Worm (Caenorhabditis elegans) whole organism, young adult: Measurements from ENCODE around the gene C17E7.4.

Experiments
- B0019.2 ChIP-seq: fragments of 200-800 bp; sonication (Bioruptor generic); conservative IDR thresholded peaks from 2 replicates; pipeline ENCODE4 v1.3.6; 2022; ENCODE audit warnings: missing genetic modification reagents, missing genetic modification characterization, missing compliant biosample characterization
- B0261.1 ChIP-seq: sonication (generic microtip); optimal IDR thresholded peaks from 2 replicates; lab custom pipeline; 2016; ENCODE audit warnings: mild to moderate bottlenecking, missing genetic modification characterization, moderate library complexity, missing compliant biosample characterization
- D2030.7 ChIP-seq: fragments of 200-800 bp; sonication (Bioruptor generic); IDR thresholded peaks from 2 replicates; pipeline ENCODE4 v1.3.6; 2022; ENCODE audit warnings: missing genetic modification reagents, missing genetic modification characterization, missing compliant biosample characterization
- F22D6.2 ChIP-seq: sonication (generic microtip); optimal IDR thresholded peaks from 2 replicates; lab custom pipeline; 2016; ENCODE audit warnings: mild to moderate bottlenecking, missing genetic modification characterization, missing compliant biosample characterization
- F55B11.4 ChIP-seq: sonication (generic microtip); optimal IDR thresholded peaks from 2 replicates; lab custom pipeline; 2016; ENCODE audit warnings: missing compliant biosample characterization, missing genetic modification characterization, borderline replicate concordance; ENCODE audit not compliant: insufficient read depth
- F57C9.4 ChIP-seq: sonication (generic microtip); optimal IDR thresholded peaks from 2 replicates; lab custom pipeline; 2017; ENCODE audit warnings: mild to moderate bottlenecking, missing genetic modification characterization, missing compliant biosample characterization
- T26A5.8 ChIP-seq: sonication (generic microtip); optimal IDR thresholded peaks from 2 replicates; lab custom pipeline; 2016; ENCODE audit warnings: missing genetic modification characterization, missing compliant biosample characterization
- Y95B8A.8 ChIP-seq: fragments of 200-800 bp; sonication (Bioruptor generic); IDR thresholded peaks from 2 replicates; pipeline ENCODE4 v1.3.6; 2022; ENCODE audit warnings: missing genetic modification reagents, missing genetic modification characterization, missing compliant biosample characterization
- aptf-3 ChIP-seq: fragments of 200-800 bp; sonication (Bioruptor generic); IDR thresholded peaks from 2 replicates; pipeline ENCODE4 v1.3.6; 2022; ENCODE audit warnings: missing genetic modification characterization, missing compliant biosample characterization
- atf-7 ChIP-seq: sonication (generic microtip); optimal IDR thresholded peaks from 2 replicates; lab custom pipeline; 2017; ENCODE audit warnings: mild to moderate bottlenecking, missing genetic modification characterization, missing compliant biosample characterization
- bed-1 ChIP-seq: fragments of 200-800 bp; sonication (Bioruptor generic); IDR thresholded peaks from 2 replicates; pipeline ENCODE4 v1.3.6; 2022; ENCODE audit warnings: missing genetic modification reagents, missing genetic modification characterization, missing compliant biosample characterization
- ceh-27 ChIP-seq: fragments of 200-800 bp; sonication (Bioruptor generic); optimal IDR thresholded peaks from 2 replicates; lab custom pipeline; 2018; ENCODE audit warnings: mild to moderate bottlenecking, missing genetic modification characterization, moderate library complexity, missing compliant biosample characterization
- ceh-91 ChIP-seq: fragments of 200-800 bp; sonication (Bioruptor generic); IDR thresholded peaks from 2 replicates; pipeline ENCODE4 v1.3.6; 2022; ENCODE audit warnings: missing genetic modification reagents, missing genetic modification characterization, missing compliant biosample characterization
- dpff-1 ChIP-seq: sonication (generic microtip); optimal IDR thresholded peaks from 2 replicates; lab custom pipeline; 2017; ENCODE audit warnings: mild to moderate bottlenecking, missing genetic modification characterization, missing compliant biosample characterization
- egl-44 ChIP-seq: fragments of 200-800 bp; sonication (Bioruptor generic); IDR thresholded peaks from 2 replicates; pipeline ENCODE4 v1.3.6; 2022; ENCODE audit warnings: missing genetic modification reagents, missing genetic modification characterization, missing compliant biosample characterization
- ekl-4 ChIP-seq: fragments of 200-800 bp; sonication (Bioruptor generic); IDR thresholded peaks from 2 replicates; pipeline ENCODE4 v1.3.6; 2022; ENCODE audit warnings: missing genetic modification reagents, missing genetic modification characterization, missing compliant biosample characterization
- ets-4 ChIP-seq: fragments of 200-800 bp; sonication (Bioruptor generic); optimal IDR thresholded peaks from 2 replicates; lab custom pipeline; 2018; ENCODE audit warnings: mild to moderate bottlenecking, missing genetic modification characterization, missing compliant biosample characterization
- fkh-3 ChIP-seq: sonication (generic microtip); optimal IDR thresholded peaks from 2 replicates; lab custom pipeline; 2016; ENCODE audit warnings: mild to moderate bottlenecking, missing genetic modification characterization, missing compliant biosample characterization
- hlh-12 ChIP-seq: sonication (generic microtip); optimal IDR thresholded peaks from 2 replicates; lab custom pipeline; 2016; ENCODE audit warnings: missing genetic modification characterization, missing compliant biosample characterization
- let-607 ChIP-seq, 2 experiments: fragments of 200-800 bp in 1 of 2; sonication (Bioruptor generic) in 1 of 2; sonication (generic microtip) in 1 of 2; optimal IDR thresholded peaks; 2 replicates each; lab custom pipeline; 2016 to 2018; ENCODE audit warnings: mild to moderate bottlenecking in 2 of 2, missing compliant biosample characterization in 2 of 2, missing genetic modification characterization in 2 of 2, moderate library complexity in 2 of 2, missing genotype in 1 of 2
- lin-35 ChIP-seq, 3 experiments: fragments of 150-350 bp in 2 of 3; sonication (generic microtip) in 1 of 3; optimal IDR thresholded peaks; 2 replicates each; lab custom pipeline; 2014 to 2018; ENCODE audit warnings: missing biosample characterization in 3 of 3, missing genetic modification characterization in 3 of 3, missing genetic modification reagents in 3 of 3
- lsy-27 ChIP-seq: sonication (generic microtip); optimal IDR thresholded peaks from 2 replicates; lab custom pipeline; 2017; ENCODE audit warnings: missing genetic modification characterization, mild to moderate bottlenecking, missing compliant biosample characterization, antibody characterized with exemption, missing genotype, borderline replicate concordance; ENCODE audit not compliant: insufficient read depth
- madf-3 ChIP-seq: fragments of 200-800 bp; sonication (Bioruptor generic); IDR thresholded peaks from 2 replicates; pipeline ENCODE4 v1.3.6; 2022; ENCODE audit warnings: missing genetic modification reagents, missing genetic modification characterization, missing compliant biosample characterization
- madf-6 ChIP-seq: fragments of 200-800 bp; sonication (Bioruptor generic); IDR thresholded peaks from 2 replicates; pipeline ENCODE4 v1.3.6; 2022; ENCODE audit warnings: missing genetic modification reagents, missing genetic modification characterization, missing compliant biosample characterization
- sea-2 ChIP-seq: fragments of 200-800 bp; sonication (Bioruptor generic); IDR thresholded peaks from 2 replicates; pipeline ENCODE4 v1.3.6; 2022; ENCODE audit warnings: missing genetic modification characterization, missing compliant biosample characterization
- snpc-1.3 ChIP-seq: sonication (generic microtip); optimal IDR thresholded peaks from 2 replicates; lab custom pipeline; 2017; ENCODE audit warnings: missing genetic modification characterization, mild to moderate bottlenecking, missing compliant biosample characterization, antibody characterized with exemption, moderate library complexity, missing genotype, missing genetic modification reagents; ENCODE audit not compliant: insufficient read depth
- somi-1 ChIP-seq: fragments of 200-800 bp; sonication (Bioruptor generic); optimal IDR thresholded peaks from 2 replicates; lab custom pipeline; 2018; ENCODE audit warnings: mild to moderate bottlenecking, missing genetic modification characterization, missing compliant biosample characterization
- tbp1 ChIP-seq: fragments of 200-800 bp; sonication (Bioruptor generic); optimal IDR thresholded peaks from 2 replicates; lab custom pipeline; 2018; ENCODE audit warnings: mild to moderate bottlenecking, missing genetic modification characterization, missing compliant biosample characterization
- tbx-9 ChIP-seq: sonication (generic microtip); optimal IDR thresholded peaks from 2 replicates; lab custom pipeline; 2016; ENCODE audit warnings: borderline replicate concordance, missing genetic modification characterization, inconsistent platforms, missing compliant biosample characterization
- unc-130 ChIP-seq: sonication (generic microtip); optimal IDR thresholded peaks from 2 replicates; lab custom pipeline; 2016; ENCODE audit warnings: missing genetic modification reagents, missing genetic modification characterization, missing compliant biosample characterization
- zim-3 ChIP-seq: sonication (generic microtip); optimal IDR thresholded peaks from 2 replicates; lab custom pipeline; 2017; ENCODE audit warnings: mild to moderate bottlenecking, missing genetic modification characterization, moderate library complexity, missing compliant biosample characterization

Gene C17E7.4

ce11 chrV:3896018-3896417 is 3.4 kb downstream of the C17E7.4 start:
- no peak for TF ChIP-seq B0019.2 (GFP tag; lab: Robert Waterston, UW)
- TF ChIP-seq lin-35 (GFP tag; optimal IDR thresholded peaks at IDR 0.05; lab: Kevin White, UChicago): no peak
- no peak for TF ChIP-seq aptf-3 (GFP tag; lab: Robert Waterston, UW)
- TF ChIP-seq ekl-4: no peak
- TF ChIP-seq egl-44 (GFP tag; lab: Robert Waterston, UW): no peak
- no peak for TF ChIP-seq zim-3 (tag; lab: Kevin White, UChicago)
- no peak for TF ChIP-seq Y95B8A.8 (GFP tag; lab: Robert Waterston, UW)

- TF ChIP-seq fkh-3 (tag; lab: Kevin White, UChicago): no peak
- no peak for TF ChIP-seq B0261.1 (tag; lab: Kevin White, UChicago)
- no peak for TF ChIP-seq ceh-91 (GFP tag; lab: Robert Waterston, UW)
- no peak for TF ChIP-seq somi-1 (GFP tag; lab: Kevin White, UChicago)
- TF ChIP-seq lsy-27 (tag; lab: Kevin White, UChicago): no peak
- no peak for TF ChIP-seq T26A5.8
- TF ChIP-seq madf-6 (GFP tag; lab: Robert Waterston, UW): no peak
- no peak for TF ChIP-seq dpff-1 (tag; lab: Kevin White, UChicago)
- no peak for TF ChIP-seq tbx-9 (tag; lab: Kevin White, UChicago)
Measured at ce11 chrV:3900102-3900501, 7.4 kb downstream of the C17E7.4 start, which contains the start of gene irld-22. irld-22 (minus strand) TSS chrV:3900202.

- TF ChIP-seq T26A5.8: no peak
Measured at ce11 chrV:3902458-3903157, 10.0 kb downstream of the C17E7.4 start, which contains the start of the genes str-229 and srh-190. str-229 (minus strand) TSS chrV:3902558. srh-190 (plus strand) TSS chrV:3903107.

- TF ChIP-seq madf-3 (GFP tag; lab: Robert Waterston, UW): no peak
Measured at ce11 chrV:3903424-3903823, 10.8 kb downstream of the C17E7.4 start.

- TF ChIP-seq snpc-1.3 (tag; lab: Kevin White, UChicago) (no peak), fkh-3 (tag; lab: Kevin White, UChicago) (no peak), unc-130 (GFP tag; lab: Kevin White, UChicago) (no peak), hlh-12 (tag; lab: Kevin White, UChicago) (no peak), let-607 (tag; optimal IDR thresholded peaks at IDR 0.05; lab: Kevin White, UChicago) (no peak), F55B11.4 (tag; lab: Kevin White, UChicago) (no peak), ceh-27 (no peak), D2030.7 (GFP tag; lab: Robert Waterston, UW) (no peak), tbp1 (GFP tag; lab: Kevin White, UChicago) (no peak), sea-2 (GFP tag; lab: Robert Waterston, UW) (no peak), atf-7 (no peak), T26A5.8 (no peak), F57C9.4 (tag; lab: Kevin White, UChicago) (no peak), ekl-4 (no peak), F22D6.2 (tag; lab: Kevin White, UChicago) (no peak), somi-1 (GFP tag; lab: Kevin White, UChicago) (no peak), bed-1 (GFP tag; lab: Robert Waterston, UW) (no peak), ets-4 (GFP tag; lab: Kevin White, UChicago) (no peak)
Measured at ce11 chrV:3905841-3906240, 13.2 kb downstream of the C17E7.4 start, which contains the start of gene nhr-156. nhr-156 (plus strand) TSS chrV:3906106.
